Fruit fly (Drosophila melanogaster) S2 (cell line): ENCODE measurements around the gene CG14074.

Experiments used
- CG8478 ChIP-seq: fragments of >200 bp; optimal IDR thresholded peaks from 2 replicates; lab custom pipeline; 2018
- CTCF ChIP-seq, 2 experiments: fragments of >200 bp; optimal IDR thresholded peaks; 2 replicates each; lab custom pipeline; 2018

The CG14074 gene

DNA sequence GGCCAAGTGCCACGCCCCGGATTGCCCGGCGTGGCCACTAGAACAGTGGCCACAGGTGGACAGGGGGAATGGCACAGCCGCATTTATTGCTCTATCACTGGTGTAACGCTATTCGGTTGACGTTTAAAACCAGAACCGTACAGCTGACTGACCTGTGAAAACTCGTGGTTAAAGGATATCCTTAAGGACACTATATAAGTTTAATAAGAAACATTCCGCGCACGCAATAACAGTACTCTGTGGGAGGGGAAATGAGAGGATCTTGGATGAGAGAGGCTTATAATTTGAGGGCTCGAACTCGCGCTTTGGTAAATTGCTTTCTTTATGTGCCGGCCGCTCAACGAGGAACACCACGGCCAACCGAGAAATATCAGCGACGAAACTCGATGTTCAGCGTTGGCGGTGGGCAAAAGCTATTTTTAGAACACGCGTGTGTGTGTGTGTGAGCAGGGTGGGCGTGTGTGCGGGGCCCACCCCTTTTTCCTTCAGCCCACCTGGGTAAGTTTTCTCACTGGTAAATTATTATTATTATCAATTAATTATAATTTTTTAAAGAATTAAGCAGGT, 30.4 kb downstream of the CG14074 start:
- TF ChIP-seq CG8478 = no peak
- TF ChIP-seq CTCF (optimal IDR thresholded peaks at IDR 0.05; lab: Kevin White, UChicago) = no peak

DNA sequence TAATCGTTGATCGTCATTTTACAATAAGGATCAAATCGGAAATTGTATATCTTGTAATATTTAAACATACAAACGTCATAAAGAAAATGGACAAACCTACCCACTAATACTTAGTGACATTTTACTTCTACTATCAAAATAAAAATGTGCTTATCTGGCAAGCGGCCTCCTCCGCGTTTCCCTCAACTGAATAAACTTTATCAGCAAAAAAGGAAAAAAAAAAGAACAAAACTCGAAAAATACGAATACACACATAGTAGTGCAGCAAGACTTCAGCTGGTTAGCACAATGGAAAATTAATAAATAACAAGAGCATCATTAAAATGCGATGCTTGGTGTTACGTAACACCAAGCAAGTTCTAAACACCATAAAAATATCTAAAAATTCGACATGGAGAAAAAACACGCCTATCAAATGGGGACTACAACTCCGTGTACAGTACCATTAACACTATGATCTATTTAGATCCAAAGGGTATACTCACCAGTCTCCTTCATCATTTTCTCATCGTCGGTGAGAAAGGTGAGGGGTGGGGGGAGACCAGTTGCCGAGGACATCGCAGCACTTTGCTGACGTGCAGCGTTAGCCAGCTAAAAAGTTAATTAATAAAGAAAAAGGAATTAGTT, 31.5 kb downstream of the CG14074 start:
- TF ChIP-seq CG8478 = no peak
- TF ChIP-seq CTCF (optimal IDR thresholded peaks at IDR 0.05; lab: Kevin White, UChicago) = no peak

DNA sequence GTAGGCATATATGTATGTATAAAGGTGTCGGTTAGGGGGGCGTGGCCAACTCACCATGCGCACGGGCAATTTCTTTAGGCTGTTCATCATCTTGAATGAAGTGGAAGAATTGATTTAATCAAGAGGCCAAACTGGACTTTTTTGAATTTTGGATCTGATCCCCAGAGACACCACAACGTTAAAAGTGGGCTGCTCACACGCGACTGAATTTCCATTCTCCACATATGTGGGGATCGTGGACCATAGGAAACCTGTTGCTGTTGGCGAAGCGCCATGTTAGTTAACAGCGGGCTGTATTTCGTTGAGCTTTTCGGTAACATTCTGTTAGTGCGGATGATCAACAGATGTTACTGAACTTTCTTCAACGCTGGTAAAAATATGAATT, 32.1 kb downstream of the CG14074 start, which contains the start of gene CG3902:
Gene CG3902 (minus strand): TSS at position 208 of the 385 bp plus-strand sequence.
- TF ChIP-seq CTCF (optimal IDR thresholded peaks at IDR 0.05; lab: Kevin White, UChicago) (no peak), CG8478 (no peak)

DNA sequence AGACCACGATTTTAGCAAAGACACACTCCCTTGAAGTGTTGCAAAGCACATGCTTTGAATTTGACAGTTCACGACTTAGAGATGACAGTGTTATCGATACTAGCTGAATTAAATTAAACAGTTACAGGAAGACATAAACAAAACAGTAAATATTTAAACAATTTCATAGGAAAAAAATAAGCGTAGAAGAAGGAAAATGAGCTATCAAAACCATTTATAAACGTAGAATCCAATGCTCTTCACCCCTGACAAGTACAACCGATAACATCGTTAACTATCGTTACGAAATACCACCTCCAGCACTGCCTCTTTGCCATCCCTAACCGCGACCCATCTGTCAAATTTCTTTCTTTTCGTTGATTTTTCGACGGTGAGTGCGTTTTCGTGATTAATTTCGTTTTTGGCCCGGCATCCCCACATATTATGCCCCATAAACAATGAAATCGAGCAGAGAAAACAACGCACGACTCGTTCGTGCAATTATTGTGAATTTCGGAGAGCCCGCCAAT, 32.8 kb downstream of the CG14074 start, which contains the start of gene RpL26:
Gene RpL26 (plus strand): TSS at position 106 of the 509 bp plus-strand sequence.
- no peak for TF ChIP-seq CG8478
- TF ChIP-seq CTCF (optimal IDR thresholded peaks at IDR 0.05; lab: Kevin White, UChicago) = peak in 1 of 2 experiments; percentile 28

DNA sequence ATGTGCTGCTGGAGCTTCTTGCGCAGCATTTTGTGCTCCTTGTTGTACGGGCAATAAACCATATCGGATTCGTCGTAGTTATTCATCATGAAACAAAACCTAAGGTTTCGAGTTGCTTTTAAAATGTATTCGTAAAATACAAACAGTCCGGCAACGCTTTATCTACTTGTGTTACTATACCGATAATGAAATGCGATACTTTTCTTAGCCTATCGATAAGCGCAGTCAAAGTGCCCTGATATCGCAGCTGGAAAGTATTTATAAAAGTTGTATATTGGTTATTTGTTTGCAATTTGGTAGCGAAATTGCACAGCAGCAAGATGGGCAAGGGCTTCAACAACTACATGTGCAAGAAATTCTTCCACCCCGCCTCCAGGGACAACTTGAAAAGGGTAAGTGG, 35.4 kb downstream of the CG14074 start, which contains the start of the genes arx and CG6843:
Gene arx (minus strand): TSS at position 144 of the 400 bp plus-strand sequence.
Gene CG6843 (plus strand): TSS at position 184 of the 400 bp plus-strand sequence.
- peak in 1 of 2 experiments; percentile 34 for TF ChIP-seq CTCF (optimal IDR thresholded peaks at IDR 0.05; lab: Kevin White, UChicago)
- no peak for TF ChIP-seq CG8478

DNA sequence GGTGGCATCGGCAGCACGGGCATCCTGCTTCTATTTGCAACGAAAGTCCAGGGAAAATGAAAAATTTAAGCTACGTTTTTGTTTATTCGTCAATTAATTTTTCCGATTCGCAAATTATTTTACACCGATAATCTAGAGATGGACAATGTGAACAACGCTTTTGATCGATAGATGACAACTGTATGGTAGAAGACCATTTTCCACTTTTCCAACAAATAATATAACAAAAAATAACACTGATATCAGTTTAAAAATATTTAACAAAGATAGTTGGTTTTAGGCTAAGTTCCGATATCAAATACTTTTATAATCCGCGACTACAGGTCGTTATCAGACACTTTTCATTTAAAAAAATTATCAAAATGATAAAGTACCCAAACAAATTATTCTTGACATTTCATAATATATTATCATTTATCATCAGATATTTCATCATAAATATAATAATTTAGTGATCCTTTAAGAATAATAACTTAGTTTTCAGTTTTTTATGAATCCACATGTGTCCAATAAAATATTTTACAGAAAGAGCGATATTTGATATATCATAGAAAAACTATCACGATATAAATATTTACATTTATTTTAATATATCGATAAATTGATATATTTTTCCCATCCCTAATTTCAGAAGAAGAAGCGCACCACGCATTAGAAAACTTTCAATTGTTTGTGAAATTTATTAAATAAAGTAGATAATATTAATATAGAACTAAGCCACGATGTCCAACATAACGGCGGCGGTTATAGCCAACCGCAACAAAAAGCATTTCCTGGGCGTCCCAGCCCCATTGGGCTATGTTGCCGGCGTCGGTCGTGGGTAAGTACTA, 39.0 kb downstream of the CG14074 start, which contains the start of the genes CSN1b and Prp6:
Gene CSN1b (minus strand): TSS at position 159 of the 830 bp plus-strand sequence.
Gene Prp6 (plus strand): TSS at position 601 of the 830 bp plus-strand sequence.
- TF ChIP-seq CG8478 (no peak), CTCF (optimal IDR thresholded peaks at IDR 0.05; lab: Kevin White, UChicago) (no peak)

DNA sequence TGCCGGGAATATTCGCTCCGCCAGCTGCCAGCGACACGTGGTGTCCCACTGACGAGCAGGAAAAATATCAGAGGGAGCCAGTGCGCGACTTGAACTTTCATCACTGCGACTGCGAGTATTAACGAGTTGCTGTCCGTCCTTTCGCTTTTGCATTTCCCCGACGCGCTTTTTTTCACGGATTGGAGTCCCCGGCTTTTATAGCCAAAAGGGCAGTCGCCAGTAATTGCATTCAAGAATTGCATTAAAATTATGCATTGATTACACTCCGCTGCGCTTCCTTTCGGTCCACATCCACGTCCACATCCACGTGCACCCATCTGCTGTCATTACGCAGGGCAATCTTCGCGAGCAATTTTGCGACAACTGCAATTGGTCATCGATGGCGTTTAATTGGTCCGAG, 45.1 kb downstream of the CG14074 start, which contains the start of gene Ir75d:
Gene Ir75d (minus strand): TSS at position 101 of the 400 bp plus-strand sequence.
- no peak for TF ChIP-seq CTCF (optimal IDR thresholded peaks at IDR 0.05; lab: Kevin White, UChicago)
- no peak for TF ChIP-seq CG8478

DNA sequence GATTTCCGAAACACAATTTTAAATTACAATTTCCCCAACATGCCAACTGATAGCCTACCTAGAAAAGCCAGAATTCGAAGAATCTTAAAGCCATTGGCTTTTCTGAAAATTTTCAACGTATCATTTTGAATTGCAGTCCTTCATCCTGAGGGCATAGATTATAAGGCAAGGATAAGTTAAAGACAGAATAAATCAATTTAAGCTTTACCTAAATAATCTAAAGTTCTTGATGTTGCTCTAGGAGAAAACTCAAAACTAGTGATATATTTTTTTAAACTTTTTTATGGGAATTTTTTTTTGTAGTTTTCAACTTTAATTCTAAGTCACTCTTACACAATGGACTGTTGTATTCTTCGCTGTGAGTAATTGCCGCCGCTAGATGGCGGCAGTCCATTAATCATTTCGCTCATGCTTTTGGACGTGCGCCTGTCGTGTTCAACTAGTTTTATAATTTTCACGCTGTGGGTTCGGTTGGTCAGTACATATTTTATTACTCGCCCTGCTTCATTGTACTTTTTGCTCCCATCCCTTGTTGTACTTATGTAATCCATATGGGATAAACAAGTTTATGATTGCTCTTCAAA, 48.2 kb downstream of the CG14074 start, which contains the start of gene COX6AL2:
Gene COX6AL2 (minus strand): TSS at position 51 of the 584 bp plus-strand sequence.
- TF ChIP-seq CG8478 (no peak), CTCF (optimal IDR thresholded peaks at IDR 0.05; lab: Kevin White, UChicago) (peak; percentile 38 to 70)

DNA sequence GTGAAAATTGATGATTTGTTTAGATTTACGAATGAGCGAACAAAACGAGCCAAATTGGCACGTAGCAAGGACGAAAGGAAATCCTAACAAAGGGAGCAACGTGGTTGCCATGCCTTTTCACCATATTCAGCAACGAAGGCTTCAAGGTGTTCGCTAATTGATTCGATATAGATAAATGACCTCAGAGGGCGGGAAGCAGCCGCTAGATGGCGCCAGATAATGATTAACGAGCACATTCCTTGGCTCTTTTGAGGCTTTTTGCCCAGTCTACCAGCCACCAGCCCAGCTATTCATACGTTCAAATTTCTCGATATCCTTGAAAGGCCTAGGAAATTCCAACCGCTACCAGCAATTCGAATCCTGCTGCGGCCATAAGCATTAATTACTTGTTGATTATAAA, 50.4 kb downstream of the CG14074 start:
- TF ChIP-seq CTCF (optimal IDR thresholded peaks at IDR 0.05; lab: Kevin White, UChicago) (peak; percentile 71 to 77), CG8478 (no peak)
